Worm (Caenorhabditis elegans) whole organism, midembryonic: ENCODE measurements around the gene K02E11.7.

ENCODE experiments used
- cog-1 ChIP-seq: sonication (generic microtip); optimal IDR thresholded peaks from 2 replicates; lab custom pipeline; 2016; ENCODE audit warnings: missing genetic modification characterization, missing compliant biosample characterization
- klf-2 ChIP-seq: fragments of 200-800 bp; sonication (Bioruptor generic); conservative IDR thresholded peaks from 2 replicates; pipeline ENCODE4 v1.3.6; 2022; ENCODE audit warnings: missing genetic modification reagents, missing genetic modification characterization, missing compliant biosample characterization
- tab-1 ChIP-seq: fragments of 200-800 bp; sonication (Bioruptor generic); IDR thresholded peaks from 2 replicates; pipeline ENCODE4 v1.3.6; 2022; ENCODE audit warnings: missing genetic modification characterization, missing compliant biosample characterization
- ztf-23 ChIP-seq: fragments of 200-800 bp; sonication (Bioruptor generic); IDR thresholded peaks from 2 replicates; pipeline ENCODE4 v1.3.6; 2022; ENCODE audit warnings: missing genetic modification reagents, missing genetic modification characterization, missing compliant biosample characterization
- ztf-29 ChIP-seq: fragments of 200-800 bp; sonication (Bioruptor generic); IDR thresholded peaks from 2 replicates; pipeline ENCODE4 v1.3.6; 2022; ENCODE audit warnings: missing genetic modification reagents, missing genetic modification characterization, missing compliant biosample characterization

DNA sequence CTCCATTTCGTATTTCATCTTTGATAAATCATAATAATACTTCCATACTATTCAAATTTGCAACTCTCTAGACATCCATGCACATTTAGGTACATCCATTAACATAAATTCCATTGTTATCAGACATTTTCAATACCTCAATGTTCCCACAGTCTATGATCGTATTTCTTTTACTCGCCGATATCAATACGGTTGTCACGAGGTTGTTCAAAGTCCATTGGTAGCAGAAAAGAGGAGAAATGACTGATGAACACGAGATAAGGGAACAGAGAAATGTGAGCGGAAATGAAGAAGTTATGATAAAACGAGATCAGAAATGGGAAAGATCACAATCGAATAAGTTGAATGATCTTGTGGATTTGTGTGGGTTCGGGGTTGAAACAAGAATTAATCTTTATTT is 41.3 kb downstream of the K02E11.7 start:
- TF ChIP-seq klf-2 (GFP tag; lab: Robert Waterston, UW) (no peak), ztf-23 (no peak), tab-1 (GFP tag; lab: Robert Waterston, UW) (no peak), ztf-29 (no peak), cog-1 (tag; lab: Kevin White, UChicago) (no peak)
